Worm (Caenorhabditis elegans) whole organism, late embryonic: ENCODE results near the gene fbxa-86.

ENCODE experiments used
- C38D4.7 ChIP-seq: fragments of 200-800 bp; sonication (Bioruptor generic); optimal IDR thresholded peaks from 2 replicates; lab custom pipeline; 2018; ENCODE audit warnings: mild to moderate bottlenecking, missing genetic modification characterization, moderate library complexity, missing compliant biosample characterization
- T23F11.4 ChIP-seq: fragments of 200-800 bp; sonication (Bioruptor generic); optimal IDR thresholded peaks from 2 replicates; lab custom pipeline; 2018; ENCODE audit warnings: mild to moderate bottlenecking, missing genetic modification characterization, missing compliant biosample characterization
- ceh-14 ChIP-seq: sonication (generic microtip); optimal IDR thresholded peaks from 2 replicates; lab custom pipeline; 2016; ENCODE audit warnings: missing genotype, missing genetic modification characterization, missing compliant biosample characterization
- ceh-18 ChIP-seq: sonication (generic microtip); optimal IDR thresholded peaks from 2 replicates; lab custom pipeline; 2016; ENCODE audit warnings: missing genetic modification characterization, missing compliant biosample characterization
- ceh-19 ChIP-seq: fragments of 200-800 bp; sonication (Bioruptor generic); optimal IDR thresholded peaks from 2 replicates; lab custom pipeline; 2018; ENCODE audit warnings: mild to moderate bottlenecking, missing genetic modification characterization, missing compliant biosample characterization
- ceh-22 ChIP-seq: sonication (generic microtip); optimal IDR thresholded peaks from 2 replicates; lab custom pipeline; 2017; ENCODE audit warnings: missing biosample characterization, missing genetic modification characterization
- ceh-30 ChIP-seq: fragments of 150-350 bp; optimal IDR thresholded peaks from 2 replicates; lab custom pipeline; 2014; ENCODE audit warnings: missing biosample characterization, missing genetic modification characterization
- ceh-31 ChIP-seq: sonication (generic microtip); optimal IDR thresholded peaks from 2 replicates; lab custom pipeline; 2016; ENCODE audit warnings: missing genetic modification characterization, missing compliant biosample characterization
- ceh-45 ChIP-seq: fragments of 200-800 bp; sonication (Bioruptor generic); IDR thresholded peaks from 2 replicates; pipeline ENCODE4 v1.3.6; 2022; ENCODE audit warnings: missing genetic modification reagents, missing genetic modification characterization, missing compliant biosample characterization
- ceh-48 ChIP-seq: sonication (generic microtip); optimal IDR thresholded peaks from 2 replicates; lab custom pipeline; 2016; ENCODE audit warnings: missing genetic modification characterization, inconsistent platforms, missing compliant biosample characterization
- dve-1 ChIP-seq: sonication (generic microtip); optimal IDR thresholded peaks from 2 replicates; lab custom pipeline; 2017; ENCODE audit warnings: antibody characterized with exemption, mild to moderate bottlenecking, missing genetic modification characterization, missing compliant biosample characterization
- elt-2 ChIP-seq: sonication (generic microtip); optimal IDR thresholded peaks from 2 replicates; lab custom pipeline; 2016; ENCODE audit warnings: missing genetic modification reagents, missing genetic modification characterization, missing compliant biosample characterization
- elt-4 ChIP-seq: sonication (generic microtip); optimal IDR thresholded peaks from 2 replicates; lab custom pipeline; 2016; ENCODE audit warnings: missing genetic modification characterization, missing compliant biosample characterization
- fkh-10 ChIP-seq: fragments of 150-350 bp; optimal IDR thresholded peaks from 2 replicates; lab custom pipeline; 2014; ENCODE audit warnings: missing biosample characterization, missing genetic modification reagents, missing genetic modification characterization
- fkh-6 ChIP-seq: sonication (generic microtip); optimal IDR thresholded peaks from 2 replicates; lab custom pipeline; 2016; ENCODE audit warnings: missing genetic modification characterization, missing compliant biosample characterization
- hlh-30 ChIP-seq: sonication (generic microtip); optimal IDR thresholded peaks from 2 replicates; lab custom pipeline; 2017; ENCODE audit warnings: antibody characterized with exemption, missing genetic modification characterization, missing compliant biosample characterization; ENCODE audit not compliant: insufficient read depth
- hlh-6 ChIP-seq: sonication (generic microtip); optimal IDR thresholded peaks from 2 replicates; lab custom pipeline; 2016; ENCODE audit warnings: missing genotype, missing genetic modification characterization, missing compliant biosample characterization
- hlh-8 ChIP-seq: sonication (generic microtip); optimal IDR thresholded peaks from 2 replicates; lab custom pipeline; 2016; ENCODE audit warnings: missing genotype, missing genetic modification characterization, missing compliant biosample characterization
- lin-11 ChIP-seq: fragments of 200-800 bp; sonication (Bioruptor generic); optimal IDR thresholded peaks from 2 replicates; lab custom pipeline; 2018; ENCODE audit warnings: mild to moderate bottlenecking, missing genetic modification characterization, missing compliant biosample characterization
- madf-2 ChIP-seq: sonication (generic microtip); optimal IDR thresholded peaks from 2 replicates; lab custom pipeline; 2017; ENCODE audit warnings: missing genetic modification characterization, missing compliant biosample characterization
- mec-3 ChIP-seq: sonication (generic microtip); optimal IDR thresholded peaks from 2 replicates; lab custom pipeline; 2016; ENCODE audit warnings: borderline replicate concordance, missing genetic modification characterization, missing compliant biosample characterization
- nfya-1 ChIP-seq: sonication (generic microtip); optimal IDR thresholded peaks from 2 replicates; lab custom pipeline; 2017; ENCODE audit warnings: missing genetic modification characterization, mild to moderate bottlenecking, missing compliant biosample characterization, antibody characterized with exemption, moderate library complexity
- nhr-232 ChIP-seq: sonication (generic microtip); optimal IDR thresholded peaks from 2 replicates; lab custom pipeline; 2016; ENCODE audit warnings: missing genetic modification characterization, missing compliant biosample characterization
- npax-4 ChIP-seq: sonication (generic microtip); optimal IDR thresholded peaks from 2 replicates; lab custom pipeline; 2016; ENCODE audit warnings: missing genetic modification characterization, missing compliant biosample characterization
- odd-2 ChIP-seq: sonication (generic microtip); optimal IDR thresholded peaks from 2 replicates; lab custom pipeline; 2017; ENCODE audit warnings: antibody characterized with exemption, mild to moderate bottlenecking, missing genetic modification characterization, missing compliant biosample characterization
- pag-3 ChIP-seq: sonication (generic microtip); optimal IDR thresholded peaks from 2 replicates; lab custom pipeline; 2016; ENCODE audit warnings: missing compliant biosample characterization, missing genetic modification characterization, borderline replicate concordance
- pat-9 ChIP-seq: fragments of 200-800 bp; sonication (Bioruptor generic); optimal IDR thresholded peaks from 2 replicates; lab custom pipeline; 2018; ENCODE audit warnings: mild to moderate bottlenecking, missing genetic modification characterization, moderate library complexity, missing compliant biosample characterization
- pax-1 ChIP-seq: fragments of 150-350 bp; optimal IDR thresholded peaks from 2 replicates; lab custom pipeline; 2014; ENCODE audit warnings: missing biosample characterization, missing genetic modification characterization
- pqm-1 ChIP-seq: sonication (generic microtip); optimal IDR thresholded peaks from 2 replicates; lab custom pipeline; 2016; ENCODE audit warnings: missing genetic modification characterization, missing compliant biosample characterization
- sox-2 ChIP-seq: fragments of 200-800 bp; sonication (Bioruptor generic); IDR thresholded peaks from 2 replicates; pipeline ENCODE4 v1.3.6; 2022; ENCODE audit warnings: missing genetic modification reagents, missing genetic modification characterization, missing compliant biosample characterization
- tbx-2 ChIP-seq: sonication (generic microtip); optimal IDR thresholded peaks from 2 replicates; lab custom pipeline; 2016; ENCODE audit warnings: missing genetic modification characterization, missing compliant biosample characterization
- tbx-7 ChIP-seq: sonication (generic microtip); optimal IDR thresholded peaks from 2 replicates; lab custom pipeline; 2016; ENCODE audit warnings: missing genotype, missing genetic modification characterization, missing compliant biosample characterization
- ttx-3 ChIP-seq: sonication (generic microtip); optimal IDR thresholded peaks from 2 replicates; lab custom pipeline; 2016; ENCODE audit warnings: missing genetic modification reagents, missing genetic modification characterization, missing compliant biosample characterization
- unc-55 ChIP-seq: sonication (generic microtip); optimal IDR thresholded peaks from 2 replicates; lab custom pipeline; 2017; ENCODE audit warnings: missing biosample characterization, missing genetic modification reagents, missing genetic modification characterization
- unc-86 ChIP-seq: sonication (generic microtip); optimal IDR thresholded peaks from 2 replicates; lab custom pipeline; 2016; ENCODE audit warnings: missing genetic modification characterization, missing compliant biosample characterization
- ztf-16 ChIP-seq: sonication (generic microtip); optimal IDR thresholded peaks from 2 replicates; lab custom pipeline; 2017; ENCODE audit warnings: missing genetic modification characterization, missing compliant biosample characterization

The fbxa-86 gene

DNA sequence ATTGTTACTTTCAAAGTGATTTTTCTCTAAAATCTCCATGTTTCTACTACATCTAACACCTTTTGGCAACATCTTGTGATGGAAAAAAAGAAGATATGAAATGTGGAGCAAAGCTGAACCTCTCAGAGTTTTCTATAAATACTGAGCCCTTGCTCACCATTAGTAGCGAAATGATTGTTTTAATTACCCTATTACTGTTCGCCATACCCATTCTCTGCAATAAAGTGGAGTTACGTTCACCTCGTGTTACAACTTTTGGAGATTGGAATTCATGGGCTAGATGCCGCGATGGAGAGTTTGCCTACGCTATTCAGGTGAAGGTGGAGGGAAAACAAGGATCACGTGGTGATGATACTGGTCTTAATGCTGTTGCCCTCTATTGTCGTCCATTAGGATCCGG, 26.0 kb upstream of the fbxa-86 start, which contains the start of gene txt-3:
Gene txt-3 (plus strand): TSS at position 125 of the 400 bp plus-strand sequence.
- TF ChIP-seq ceh-48 (tag; lab: Kevin White, UChicago) (no peak), dve-1 (tag; lab: Kevin White, UChicago) (no peak), T23F11.4 (no peak), ceh-19 (GFP tag; lab: Kevin White, UChicago) (no peak), pqm-1 (tag; lab: Kevin White, UChicago) (no peak), pat-9 (tag; lab: Kevin White, UChicago) (no peak), ceh-18 (tag; lab: Kevin White, UChicago) (no peak), tbx-7 (tag; lab: Kevin White, UChicago) (no peak), tbx-2 (tag; lab: Kevin White, UChicago) (no peak), C38D4.7 (GFP tag; lab: Kevin White, UChicago) (no peak), hlh-8 (tag; lab: Kevin White, UChicago) (no peak), pax-1 (tag; lab: Kevin White, UChicago) (no peak), odd-2 (tag; lab: Kevin White, UChicago) (no peak), ceh-22 (tag; lab: Kevin White, UChicago) (no peak), unc-86 (tag; lab: Kevin White, UChicago) (no peak), ttx-3 (no peak), ceh-45 (GFP tag; lab: Robert Waterston, UW) (no peak)

DNA sequence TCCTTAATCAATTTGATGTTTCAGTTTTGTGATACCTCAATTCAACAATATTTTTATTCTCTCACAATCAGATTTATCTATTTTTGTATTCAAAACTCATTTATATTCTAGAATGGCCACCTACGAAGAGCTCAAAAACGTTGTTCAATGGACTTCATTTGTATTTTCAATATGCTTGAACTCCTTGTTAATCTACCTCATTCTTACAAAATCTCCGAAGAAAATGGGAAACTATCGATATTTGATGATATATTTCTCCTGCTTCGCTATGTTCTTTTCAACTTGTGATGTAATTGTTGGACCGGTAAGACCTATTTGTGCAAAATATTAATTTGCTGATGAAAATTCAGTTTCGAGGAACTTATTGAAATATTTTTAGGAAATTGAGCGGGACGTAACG, 22.8 kb upstream of the fbxa-86 start, which contains the start of gene str-164:
Gene str-164 (plus strand): TSS at position 113 of the 400 bp plus-strand sequence.
- no peak for TF ChIP-seq nfya-1 (tag; lab: Kevin White, UChicago)

DNA sequence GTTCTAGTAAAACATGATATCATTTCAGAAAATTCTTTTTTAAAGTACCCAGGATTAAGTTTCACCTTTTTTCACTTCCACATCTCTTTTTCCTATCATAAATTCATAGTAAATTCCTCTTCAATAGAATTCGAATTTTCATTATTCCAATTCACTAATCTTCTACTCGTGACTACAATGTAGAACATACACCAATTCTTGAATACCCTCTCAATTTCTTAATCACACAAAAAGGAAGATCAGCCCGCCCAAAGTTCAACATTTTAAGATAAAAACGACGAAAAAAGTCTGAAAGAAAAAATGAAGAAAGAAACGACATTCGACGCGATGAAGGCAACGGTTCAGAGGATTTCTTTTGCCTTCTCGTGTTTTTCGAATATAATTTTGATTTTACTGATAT, 16.1 kb upstream of the fbxa-86 start, which contains the start of gene str-163:
Gene str-163 (plus strand): TSS at position 301 of the 400 bp plus-strand sequence.
- no peak for TF ChIP-seq hlh-8 (tag; lab: Kevin White, UChicago)
- TF ChIP-seq lin-11: no peak
- TF ChIP-seq hlh-6 (tag; lab: Kevin White, UChicago): no peak
- no peak for TF ChIP-seq ceh-31
- no peak for TF ChIP-seq ceh-22 (tag; lab: Kevin White, UChicago)
- TF ChIP-seq unc-55 (GFP tag; lab: Kevin White, UChicago): no peak
- TF ChIP-seq pag-3 (tag; lab: Kevin White, UChicago): no peak
- TF ChIP-seq dve-1 (tag; lab: Kevin White, UChicago): no peak
- no peak for TF ChIP-seq elt-2 (tag; lab: Kevin White, UChicago)
- no peak for TF ChIP-seq nhr-232
- TF ChIP-seq elt-4 (tag; lab: Kevin White, UChicago): no peak
- TF ChIP-seq fkh-6 (tag; lab: Kevin White, UChicago): no peak
- TF ChIP-seq npax-4 (tag; lab: Kevin White, UChicago): no peak
- TF ChIP-seq, all 69 proteins: peak for 0

DNA sequence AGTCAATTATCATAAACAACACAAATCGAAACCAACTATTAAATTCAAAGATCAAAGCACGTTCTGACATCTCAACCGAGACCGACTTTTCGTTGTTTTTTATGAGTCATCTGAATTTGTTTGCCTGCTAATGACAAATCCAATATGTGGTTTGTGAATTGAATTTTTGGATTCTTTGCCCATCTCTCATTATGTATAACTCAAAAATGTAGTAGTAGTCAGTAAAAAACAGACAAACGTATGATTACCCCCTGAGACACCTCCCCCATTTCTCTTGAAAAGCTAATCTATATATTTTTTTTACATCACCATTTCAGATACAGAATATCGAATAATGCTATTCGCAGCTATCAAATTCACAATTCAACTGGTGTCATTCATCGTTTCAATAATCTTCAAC, 8.0 kb upstream of the fbxa-86 start, which contains the start of gene str-169:
Gene str-169 (plus strand): TSS at position 301 of the 400 bp plus-strand sequence.
- no peak for TF ChIP-seq ceh-30
- TF ChIP-seq sox-2 (GFP tag; lab: Robert Waterston, UW): no peak
- TF ChIP-seq ttx-3: no peak
- TF ChIP-seq ztf-16 (tag; lab: Kevin White, UChicago): no peak
- TF ChIP-seq mec-3 (tag; lab: Kevin White, UChicago): no peak
- TF ChIP-seq ceh-31: no peak
- no peak for TF ChIP-seq fkh-10 (GFP tag; lab: Kevin White, UChicago)
- TF ChIP-seq ceh-14 (tag; lab: Kevin White, UChicago): no peak
- TF ChIP-seq madf-2 (tag; lab: Kevin White, UChicago): no peak
- no peak for TF ChIP-seq hlh-30 (tag; lab: Kevin White, UChicago)
